Worm (Caenorhabditis elegans) whole organism, mixed stage, embryonic: Measurements from ENCODE around the gene tpra-1.
A peak's percentile ranks its signal among the peaks of the same experiment; 100 is the strongest.

Source experiments
- M03D4.4 ChIP-seq: sonication (generic microtip); optimal IDR thresholded peaks from 2 replicates; lab custom pipeline; 2017; ENCODE audit warnings: mild to moderate bottlenecking, missing genetic modification characterization, missing compliant biosample characterization
- blmp-1 ChIP-seq: fragments of 150-350 bp; optimal IDR thresholded peaks from 2 replicates; lab custom pipeline; 2014; ENCODE audit warnings: missing biosample characterization, missing genetic modification characterization
- ceh-43 ChIP-seq: fragments of 200-800 bp; sonication (Bioruptor generic); optimal IDR thresholded peaks from 2 replicates; lab custom pipeline; 2018; ENCODE audit warnings: mild to moderate bottlenecking, missing genetic modification characterization, moderate library complexity, missing compliant biosample characterization
- ceh-83 ChIP-seq: fragments of 200-800 bp; sonication (Bioruptor generic); optimal IDR thresholded peaks from 2 replicates; lab custom pipeline; 2018; ENCODE audit warnings: mild to moderate bottlenecking, missing genetic modification characterization, missing compliant biosample characterization
- ces-1 ChIP-seq: fragments of 150-350 bp; optimal IDR thresholded peaks from 2 replicates; lab custom pipeline; 2014; ENCODE audit warnings: missing biosample characterization, missing genetic modification reagents, missing genetic modification characterization
- drap-1 ChIP-seq: fragments of 200-800 bp; sonication (Bioruptor generic); optimal IDR thresholded peaks from 3 replicates; lab custom pipeline; 2018; ENCODE audit warnings: mild to moderate bottlenecking, missing genetic modification characterization, missing compliant biosample characterization
- elt-1 ChIP-seq: sonication (generic microtip); optimal IDR thresholded peaks from 2 replicates; lab custom pipeline; 2017; ENCODE audit warnings: missing genetic modification characterization, mild to moderate bottlenecking, missing compliant biosample characterization, antibody characterized with exemption, moderate library complexity, borderline replicate concordance; ENCODE audit not compliant: insufficient read depth
- flh-1 ChIP-seq: fragments of 200-800 bp; sonication (Bioruptor generic); optimal IDR thresholded peaks from 2 replicates; lab custom pipeline; 2018; ENCODE audit warnings: mild to moderate bottlenecking, missing genetic modification characterization, moderate library complexity, missing compliant biosample characterization
- ham-2 ChIP-seq: fragments of 200-800 bp; sonication (Bioruptor generic); optimal IDR thresholded peaks from 2 replicates; lab custom pipeline; 2018; ENCODE audit warnings: mild to moderate bottlenecking, missing genetic modification characterization, missing compliant biosample characterization
- hlh-1 ChIP-seq: fragments of 150-350 bp; optimal IDR thresholded peaks from 2 replicates; lab custom pipeline; 2014; ENCODE audit warnings: missing biosample characterization, missing genetic modification reagents, missing genetic modification characterization
- lin-13 ChIP-seq: fragments of 150-350 bp; optimal IDR thresholded peaks from 2 replicates; lab custom pipeline; 2014; ENCODE audit warnings: missing biosample characterization, missing genetic modification characterization
- lin-32 ChIP-seq: fragments of 200-800 bp; sonication (Bioruptor generic); optimal IDR thresholded peaks from 2 replicates; lab custom pipeline; 2018; ENCODE audit warnings: mild to moderate bottlenecking, missing genetic modification characterization, missing compliant biosample characterization
- lsy-2 ChIP-seq: fragments of 150-350 bp; optimal IDR thresholded peaks from 2 replicates; lab custom pipeline; 2014; ENCODE audit warnings: missing biosample characterization, missing genetic modification characterization
- mab-5 ChIP-seq: fragments of 150-350 bp; optimal IDR thresholded peaks from 2 replicates; lab custom pipeline; 2014; ENCODE audit warnings: missing biosample characterization, missing genetic modification characterization
- mep-1 ChIP-seq: fragments of 150-350 bp; optimal IDR thresholded peaks from 2 replicates; lab custom pipeline; 2017; ENCODE audit warnings: missing biosample characterization, missing genetic modification reagents, missing genetic modification characterization, inconsistent platforms
- mls-2 ChIP-seq: sonication (generic microtip); optimal IDR thresholded peaks from 2 replicates; lab custom pipeline; 2016; ENCODE audit warnings: mild to moderate bottlenecking, missing genetic modification characterization, moderate library complexity, missing compliant biosample characterization
- nhr-12 ChIP-seq: fragments of 150-350 bp; optimal IDR thresholded peaks from 2 replicates; lab custom pipeline; 2014; ENCODE audit warnings: missing biosample characterization, missing genetic modification characterization
- nhr-2 ChIP-seq: fragments of 150-350 bp; optimal IDR thresholded peaks from 2 replicates; lab custom pipeline; 2014; ENCODE audit warnings: missing biosample characterization, missing genetic modification characterization
- nhr-237 ChIP-seq: fragments of 150-350 bp; optimal IDR thresholded peaks from 2 replicates; lab custom pipeline; 2014; ENCODE audit warnings: missing biosample characterization, missing genetic modification characterization
- pha-4 ChIP-seq: fragments of 150-350 bp; optimal IDR thresholded peaks from 2 replicates; lab custom pipeline; 2018; ENCODE audit warnings: missing biosample characterization, missing genetic modification reagents, missing genetic modification characterization
- sem-2 ChIP-seq: fragments of 200-800 bp; sonication (Bioruptor generic); optimal IDR thresholded peaks from 2 replicates; lab custom pipeline; 2018; ENCODE audit warnings: mild to moderate bottlenecking, missing genetic modification characterization, missing compliant biosample characterization
- snpc-4 ChIP-seq: fragments of 150-350 bp; optimal IDR thresholded peaks from 2 replicates; lab custom pipeline; 2014; ENCODE audit warnings: missing biosample characterization, missing genetic modification characterization
- sptf-1 ChIP-seq: sonication (generic microtip); optimal IDR thresholded peaks from 2 replicates; lab custom pipeline; 2017; ENCODE audit warnings: mild to moderate bottlenecking, missing genetic modification characterization, moderate library complexity, missing compliant biosample characterization
- tbx-8 ChIP-seq: fragments of 200-800 bp; sonication (Bioruptor generic); optimal IDR thresholded peaks from 2 replicates; lab custom pipeline; 2018; ENCODE audit warnings: mild to moderate bottlenecking, missing genetic modification characterization, moderate library complexity, missing compliant biosample characterization
- unc-120 ChIP-seq: sonication (generic microtip); optimal IDR thresholded peaks from 2 replicates; lab custom pipeline; 2017; ENCODE audit warnings: missing genetic modification characterization, missing compliant biosample characterization; ENCODE audit not compliant: poor library complexity, severe bottlenecking
- unc-39 ChIP-seq: fragments of 150-350 bp; optimal IDR thresholded peaks from 2 replicates; lab custom pipeline; 2014; ENCODE audit warnings: missing biosample characterization, missing genetic modification characterization
- unc-62 ChIP-seq: fragments of 150-350 bp; optimal IDR thresholded peaks from 2 replicates; lab custom pipeline; 2014; ENCODE audit warnings: missing biosample characterization, missing genetic modification reagents, missing genetic modification characterization
- zip-8 ChIP-seq: fragments of 150-350 bp; optimal IDR thresholded peaks from 2 replicates; lab custom pipeline; 2014; ENCODE audit warnings: missing biosample characterization, missing genetic modification characterization

tpra-1 gene

DNA sequence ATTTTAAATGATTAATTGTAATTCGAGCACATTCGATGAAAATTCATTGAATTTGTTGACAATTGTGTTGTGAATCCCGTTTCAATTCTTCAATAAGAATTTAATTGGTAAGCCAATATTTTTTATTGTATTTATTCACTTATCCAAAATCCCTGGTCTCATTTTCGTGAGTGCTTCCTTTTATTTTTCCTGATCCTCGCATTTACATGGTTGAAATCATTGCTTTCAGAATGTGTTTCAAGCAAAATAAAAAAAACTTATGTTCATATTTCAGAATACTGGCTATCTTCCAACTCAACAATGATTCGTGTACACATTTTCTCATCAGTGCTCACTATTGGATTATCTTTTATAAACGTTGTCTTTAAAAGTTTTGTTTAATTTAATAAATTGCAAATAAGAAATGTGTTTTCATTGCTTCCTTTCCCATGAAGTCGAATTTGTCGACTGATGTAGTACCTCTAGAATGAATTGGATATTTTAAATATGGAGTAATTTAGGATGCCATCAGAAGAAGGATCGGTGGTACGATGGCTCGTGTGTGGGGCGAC is 26.3 kb upstream of the tpra-1 start, which contains the start of the genes D1046.18 and slc-25A26:
TSS of gene D1046.18 (plus strand) at position 301 of the 551 bp plus-strand sequence.
TSS of gene slc-25A26 (plus strand) at position 501 of the 551 bp plus-strand sequence.
- no peak for TF ChIP-seq nhr-2 (tag; lab: Kevin White, UChicago)
- TF ChIP-seq sptf-1 (tag; lab: Kevin White, UChicago): no peak
- TF ChIP-seq unc-120 (tag; lab: Kevin White, UChicago): no peak
- no peak for TF ChIP-seq zip-8
- TF ChIP-seq ceh-43 (GFP tag; lab: Kevin White, UChicago): no peak
- no peak for TF ChIP-seq hlh-1 (tag; lab: Kevin White, UChicago)
- TF ChIP-seq ceh-83: no peak

DNA sequence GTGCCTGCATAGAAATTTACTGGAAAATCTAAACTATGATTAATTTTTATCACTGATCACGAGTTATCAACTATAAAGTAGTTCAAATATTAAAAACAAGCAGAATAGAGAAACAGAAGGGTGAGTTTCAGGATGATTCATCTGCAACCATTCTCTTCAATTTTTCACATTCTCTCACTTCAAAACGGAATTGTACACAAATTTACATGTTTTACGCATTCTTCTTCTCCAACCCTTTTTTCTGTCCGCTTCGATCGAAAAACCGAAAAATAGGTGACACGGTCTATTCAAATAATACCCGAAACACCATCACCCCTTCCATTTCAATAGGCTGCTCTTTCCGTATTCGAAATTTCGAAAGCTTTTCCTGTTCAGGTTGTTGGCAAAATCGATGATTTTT is 22.7 kb upstream of the tpra-1 start, which contains the start of gene D1046.4:
TSS of gene D1046.4 (plus strand) at position 301 of the 400 bp plus-strand sequence.
- no peak for TF ChIP-seq lin-32 (GFP tag; lab: Kevin White, UChicago)
- TF ChIP-seq snpc-4: no peak
- TF ChIP-seq pha-4 (tag; lab: Kevin White, UChicago): no peak
- no peak for TF ChIP-seq lsy-2 (tag; lab: Kevin White, UChicago)
- TF ChIP-seq blmp-1 (tag; lab: Kevin White, UChicago): no peak
- TF ChIP-seq nhr-237 (tag; lab: Kevin White, UChicago): no peak
- no peak for TF ChIP-seq unc-39 (tag; lab: Kevin White, UChicago)
- no peak for TF ChIP-seq lin-13 (tag; lab: Kevin White, UChicago)
- no peak for TF ChIP-seq ceh-83
- no peak for TF ChIP-seq ceh-43 (GFP tag; lab: Kevin White, UChicago)
- no peak for TF ChIP-seq mab-5 (tag; lab: Kevin White, UChicago)

DNA sequence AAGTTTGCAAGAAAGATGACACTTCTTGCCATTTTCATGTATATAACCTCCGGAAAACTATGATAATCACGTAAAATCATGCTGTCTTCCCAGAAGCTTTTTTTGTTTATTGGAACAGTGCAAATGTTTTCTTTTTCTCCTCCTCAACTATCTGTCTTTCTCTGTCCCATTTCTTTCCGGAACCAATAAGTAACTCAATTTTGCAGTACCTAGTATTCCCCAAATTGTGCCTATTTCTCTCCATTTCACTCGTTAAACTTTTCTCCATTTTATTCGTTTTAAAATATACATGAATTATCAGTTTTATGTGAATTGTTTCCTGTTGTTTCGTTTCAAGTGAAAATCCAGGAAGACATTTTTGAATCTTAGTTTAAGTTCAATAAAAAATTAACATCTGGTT is 12.9 kb upstream of the tpra-1 start:
- no peak for TF ChIP-seq ceh-43 (GFP tag; lab: Kevin White, UChicago)
- TF ChIP-seq ces-1 (GFP tag; lab: Kevin White, UChicago): peak; percentile 73
- no peak for TF ChIP-seq mab-5 (tag; lab: Kevin White, UChicago)
- TF ChIP-seq ham-2 (GFP tag; lab: Kevin White, UChicago): no peak
- TF ChIP-seq zip-8: no peak
- no peak for TF ChIP-seq nhr-2 (tag; lab: Kevin White, UChicago)

DNA sequence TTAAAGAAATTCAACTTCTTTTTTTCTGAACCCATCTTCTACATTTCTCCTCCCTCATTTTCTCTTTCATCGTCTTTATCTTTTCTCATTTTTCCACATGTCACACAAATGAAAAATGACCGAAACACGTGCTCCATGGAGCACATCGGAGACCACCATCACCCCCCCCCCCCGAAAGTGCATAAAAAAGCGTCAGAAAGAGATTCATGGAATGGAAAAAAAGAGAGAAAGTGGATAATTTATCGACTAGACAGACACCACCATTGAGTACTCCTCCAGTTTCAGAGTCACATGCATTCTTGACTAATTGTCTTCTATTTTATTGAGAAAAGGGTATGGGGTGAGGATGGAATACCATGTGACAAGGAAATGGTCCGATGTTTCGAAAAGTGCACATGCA is 9.1 kb upstream of the tpra-1 start:
- peak; percentile 50 for TF ChIP-seq unc-120 (tag; lab: Kevin White, UChicago)
- peak; percentile 37 for TF ChIP-seq mab-5 (tag; lab: Kevin White, UChicago)
- no peak for TF ChIP-seq mep-1 (tag; lab: Kevin White, UChicago)
- TF ChIP-seq mls-2 (tag; lab: Kevin White, UChicago): no peak
- TF ChIP-seq tbx-8: no peak
- no peak for TF ChIP-seq flh-1 (GFP tag; lab: Kevin White, UChicago)
- no peak for TF ChIP-seq elt-1 (tag; lab: Kevin White, UChicago)
- no peak for TF ChIP-seq ces-1 (GFP tag; lab: Kevin White, UChicago)
- no peak for TF ChIP-seq nhr-237 (tag; lab: Kevin White, UChicago)
- TF ChIP-seq sptf-1 (tag; lab: Kevin White, UChicago): no peak
- TF ChIP-seq M03D4.4 (tag; lab: Kevin White, UChicago): no peak
- TF ChIP-seq drap-1 (GFP tag; lab: Kevin White, UChicago): no peak
- no peak for TF ChIP-seq nhr-2 (tag; lab: Kevin White, UChicago)
- TF ChIP-seq unc-62: peak; percentile 33
- TF ChIP-seq sem-2 (GFP tag; lab: Kevin White, UChicago): no peak
- no peak for TF ChIP-seq snpc-4
- TF ChIP-seq pha-4 (tag; lab: Kevin White, UChicago): no peak
- no peak for TF ChIP-seq ham-2 (GFP tag; lab: Kevin White, UChicago)
- no peak for TF ChIP-seq nhr-12 (tag; lab: Kevin White, UChicago)
- TF ChIP-seq hlh-1 (tag; lab: Kevin White, UChicago): no peak
- TF ChIP-seq lsy-2 (tag; lab: Kevin White, UChicago): no peak
- no peak for TF ChIP-seq lin-13 (tag; lab: Kevin White, UChicago)
- no peak for TF ChIP-seq ceh-43 (GFP tag; lab: Kevin White, UChicago)
